Worm (Caenorhabditis elegans) whole organism, L2 larva: Measurements from ENCODE around the gene F28F5.6.

ENCODE experiments used
- C34F6.9 ChIP-seq: fragments of 150-350 bp; optimal IDR thresholded peaks from 2 replicates; lab custom pipeline; 2014; ENCODE audit warnings: missing biosample characterization, missing genetic modification characterization
- F13H6.1 ChIP-seq: sonication (generic microtip); optimal IDR thresholded peaks from 2 replicates; lab custom pipeline; 2016; ENCODE audit warnings: missing genetic modification characterization, missing compliant biosample characterization
- R02D3.7 ChIP-seq: fragments of 150-350 bp; optimal IDR thresholded peaks from 2 replicates; lab custom pipeline; 2014; ENCODE audit warnings: missing biosample characterization, missing genetic modification characterization
- alr-1 ChIP-seq: fragments of 150-350 bp; optimal IDR thresholded peaks from 2 replicates; lab custom pipeline; 2014; ENCODE audit warnings: missing biosample characterization, missing genetic modification characterization
- blmp-1 ChIP-seq: sonication (generic microtip); optimal IDR thresholded peaks from 2 replicates; lab custom pipeline; 2017; ENCODE audit warnings: missing genetic modification characterization, mild to moderate bottlenecking, missing compliant biosample characterization, antibody characterized with exemption, moderate library complexity; ENCODE audit not compliant: insufficient read depth
- ceh-16 ChIP-seq: fragments of 150-350 bp; optimal IDR thresholded peaks from 2 replicates; lab custom pipeline; 2014; ENCODE audit warnings: missing biosample characterization, missing genetic modification characterization
- ceh-82 ChIP-seq: fragments of 150-350 bp; optimal IDR thresholded peaks from 2 replicates; lab custom pipeline; 2014; ENCODE audit warnings: missing biosample characterization, missing genetic modification characterization
- crh-2 ChIP-seq: sonication (generic microtip); optimal IDR thresholded peaks from 2 replicates; lab custom pipeline; 2017; ENCODE audit warnings: missing biosample characterization, missing genetic modification characterization
- dmd-4 ChIP-seq: sonication (generic microtip); optimal IDR thresholded peaks from 2 replicates; lab custom pipeline; 2017; ENCODE audit warnings: missing biosample characterization, missing genetic modification characterization
- egl-27 ChIP-seq: sonication (generic microtip); optimal IDR thresholded peaks from 3 replicates; lab custom pipeline; 2017; ENCODE audit warnings: missing biosample characterization, missing genetic modification reagents, missing genetic modification characterization
- elt-3 ChIP-seq: sonication (generic microtip); optimal IDR thresholded peaks from 2 replicates; lab custom pipeline; 2017; ENCODE audit warnings: missing biosample characterization, missing genetic modification characterization
- fos-1 ChIP-seq: fragments of 150-350 bp; optimal IDR thresholded peaks from 2 replicates; lab custom pipeline; 2014; ENCODE audit warnings: missing biosample characterization, missing genetic modification characterization
- gmeb-1 ChIP-seq: fragments of 150-350 bp; optimal IDR thresholded peaks from 2 replicates; lab custom pipeline; 2014; ENCODE audit warnings: missing biosample characterization, missing genetic modification characterization
- lin-11 ChIP-seq: fragments of 150-350 bp; sonication (generic microtip); optimal IDR thresholded peaks from 2 replicates; lab custom pipeline; 2014; ENCODE audit warnings: missing biosample characterization, missing genetic modification characterization, inconsistent platforms, mixed read lengths
- lsy-2 ChIP-seq, 2 experiments: fragments of 150-350 bp in 1 of 2; sonication (generic microtip) in 1 of 2; optimal IDR thresholded peaks; 2 replicates each; lab custom pipeline; 2014 to 2017; ENCODE audit warnings: missing biosample characterization in 2 of 2, missing genetic modification characterization in 2 of 2
- mbf-1 ChIP-seq: sonication (generic microtip); optimal IDR thresholded peaks from 2 replicates; lab custom pipeline; 2017; ENCODE audit warnings: missing biosample characterization, missing genetic modification characterization
- mdl-1 ChIP-seq, 2 experiments: fragments of 150-350 bp in 1 of 2; sonication (generic microtip) in 1 of 2; optimal IDR thresholded peaks; 2 replicates each; lab custom pipeline; 2017; ENCODE audit warnings: missing biosample characterization in 2 of 2, missing genetic modification characterization in 2 of 2
- nhr-10 ChIP-seq: sonication (generic microtip); optimal IDR thresholded peaks from 2 replicates; lab custom pipeline; 2017; ENCODE audit warnings: missing biosample characterization, missing genetic modification characterization
- nhr-12 ChIP-seq: fragments of 150-350 bp; optimal IDR thresholded peaks from 2 replicates; lab custom pipeline; 2014; ENCODE audit warnings: missing biosample characterization, missing genetic modification characterization
- nhr-129 ChIP-seq: fragments of 150-350 bp; optimal IDR thresholded peaks from 2 replicates; lab custom pipeline; 2014; ENCODE audit warnings: missing biosample characterization, missing genetic modification characterization
- nhr-23 ChIP-seq: fragments of 150-350 bp; optimal IDR thresholded peaks from 2 replicates; lab custom pipeline; 2014; ENCODE audit warnings: missing biosample characterization, missing genetic modification reagents, missing genetic modification characterization
- nhr-25 ChIP-seq: fragments of 150-350 bp; sonication (generic microtip); optimal IDR thresholded peaks from 3 replicates; lab custom pipeline; 2014; ENCODE audit warnings: missing biosample characterization, missing genetic modification characterization
- nhr-6 ChIP-seq: fragments of 150-350 bp; optimal IDR thresholded peaks from 2 replicates; lab custom pipeline; 2014; ENCODE audit warnings: missing biosample characterization, missing genetic modification characterization
- nhr-77 ChIP-seq: fragments of 150-350 bp; optimal IDR thresholded peaks from 2 replicates; lab custom pipeline; 2014; ENCODE audit warnings: missing biosample characterization, missing genetic modification characterization
- peb-1 ChIP-seq: fragments of 150-350 bp; optimal IDR thresholded peaks from 2 replicates; lab custom pipeline; 2014; ENCODE audit warnings: missing biosample characterization, missing genetic modification characterization
- sma-9 ChIP-seq, 2 experiments: fragments of 150-350 bp in 1 of 2; sonication (generic microtip) in 1 of 2; optimal IDR thresholded peaks; 2 replicates each; lab custom pipeline; 2014 to 2016; ENCODE audit warnings: missing genetic modification characterization in 2 of 2, mild to moderate bottlenecking in 1 of 2, missing biosample characterization in 1 of 2, missing compliant biosample characterization in 1 of 2, missing genetic modification reagents in 1 of 2, moderate library complexity in 1 of 2
- unc-39 ChIP-seq: fragments of 150-350 bp; optimal IDR thresholded peaks from 2 replicates; lab custom pipeline; 2014; ENCODE audit warnings: missing biosample characterization, missing genetic modification characterization
- unc-55 ChIP-seq: fragments of 150-350 bp; sonication (generic microtip); optimal IDR thresholded peaks from 3 replicates; lab custom pipeline; 2014; ENCODE audit warnings: missing biosample characterization, missing genetic modification reagents, missing genetic modification characterization
- unc-62 ChIP-seq: fragments of 150-350 bp; optimal IDR thresholded peaks from 2 replicates; lab custom pipeline; 2014; ENCODE audit warnings: missing biosample characterization, missing genetic modification reagents, missing genetic modification characterization
- zag-1 ChIP-seq: fragments of 150-350 bp; optimal IDR thresholded peaks from 2 replicates; lab custom pipeline; 2014; ENCODE audit warnings: missing biosample characterization, missing genetic modification characterization
- ztf-1 ChIP-seq: fragments of 200-800 bp; sonication (Bioruptor generic); conservative IDR thresholded peaks from 2 replicates; pipeline ENCODE4 v1.3.6; 2022; ENCODE audit warnings: missing genetic modification characterization, missing compliant biosample characterization
- ztf-11 ChIP-seq: sonication (generic microtip); optimal IDR thresholded peaks from 2 replicates; lab custom pipeline; 2017; ENCODE audit warnings: missing biosample characterization, missing genetic modification characterization
- ztf-4 ChIP-seq: fragments of 150-350 bp; optimal IDR thresholded peaks from 2 replicates; lab custom pipeline; 2014; ENCODE audit warnings: missing biosample characterization, missing genetic modification characterization

The F28F5.6 gene

DNA sequence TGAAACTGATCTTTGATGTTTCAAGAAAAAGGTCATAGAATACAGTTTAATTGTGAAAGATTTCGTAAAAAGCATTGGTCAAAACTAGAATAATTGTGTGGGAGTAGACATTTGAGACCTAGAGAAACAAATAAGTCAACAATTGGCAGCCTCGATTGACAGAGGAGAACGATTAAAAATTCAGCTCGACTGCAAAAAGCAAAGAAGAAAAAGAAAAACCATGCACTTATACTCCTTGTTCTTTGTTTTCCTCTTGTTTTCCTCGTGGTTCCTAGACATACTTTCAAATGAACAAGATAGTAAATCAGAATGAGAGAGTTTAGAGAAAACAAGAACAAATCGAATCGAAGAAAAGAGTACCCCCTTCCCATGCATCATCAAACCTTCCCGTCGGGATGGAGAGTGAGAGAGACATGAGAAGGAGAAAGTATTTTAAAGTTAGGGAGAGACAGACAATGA is 38.2 kb upstream of the F28F5.6 start:
- TF ChIP-seq nhr-25 (tag; lab: Kevin White, UChicago) (peak; percentile 33), C34F6.9 (tag; lab: Kevin White, UChicago) (peak; percentile 54), blmp-1 (peak; percentile 64), nhr-23 (tag; lab: Kevin White, UChicago) (no peak), mdl-1 (tag; optimal IDR thresholded peaks at IDR 0.05; lab: Kevin White, UChicago) (peak; percentile 2 to 43), nhr-129 (peak; percentile 85), sma-9 (GFP tag; optimal IDR thresholded peaks at IDR 0.05; lab: Kevin White, UChicago) (peak; percentile 78), sma-9 (tag; optimal IDR thresholded peaks at IDR 0.05; lab: Kevin White, UChicago) (no peak), F13H6.1 (tag; lab: Kevin White, UChicago) (peak; percentile 73), crh-2 (tag; lab: Kevin White, UChicago) (peak; percentile 49), unc-55 (GFP tag; lab: Kevin White, UChicago) (no peak), fos-1 (peak; percentile 93), lsy-2 (tag; optimal IDR thresholded peaks at IDR 0.05; lab: Kevin White, UChicago) (peak in 1 of 2 experiments; percentile 55), unc-39 (no peak), nhr-77 (tag; lab: Kevin White, UChicago) (no peak), ztf-4 (no peak), gmeb-1 (peak; percentile 61)
- TF ChIP-seq, all 48 proteins: peak for 11

DNA sequence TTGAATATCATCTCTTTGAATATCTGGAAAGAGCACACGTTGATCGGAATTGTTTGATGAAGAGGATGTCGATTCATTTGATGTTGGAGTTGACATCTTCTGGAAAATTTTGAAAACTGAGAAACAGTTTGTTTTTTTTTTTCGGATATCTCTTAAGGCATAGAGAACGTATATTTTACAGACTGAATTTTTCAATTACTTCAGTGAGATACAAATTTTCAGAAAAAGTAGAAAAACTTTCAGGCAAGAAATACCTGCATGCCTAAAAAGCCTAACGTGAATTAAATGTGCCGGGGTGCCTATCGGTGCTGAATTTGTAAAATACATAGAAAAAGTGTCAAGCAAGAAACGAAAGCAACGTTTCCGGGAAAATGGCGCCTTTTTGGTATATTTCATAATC is 37.5 kb upstream of the F28F5.6 start, which contains the start of gene zak-1:
Gene zak-1, minus strand, starts transcription at position 101 of the 400 bp plus-strand sequence.
- no peak for TF ChIP-seq ceh-82
- TF ChIP-seq nhr-10 (tag; lab: Kevin White, UChicago) = no peak
- TF ChIP-seq unc-55 (GFP tag; lab: Kevin White, UChicago) = no peak
- TF ChIP-seq peb-1 (tag; lab: Kevin White, UChicago) = no peak
- TF ChIP-seq elt-3 (tag; lab: Kevin White, UChicago) = no peak
- no peak for TF ChIP-seq dmd-4 (tag; lab: Kevin White, UChicago)
- no peak for TF ChIP-seq nhr-6 (tag; lab: Kevin White, UChicago)
- no peak for TF ChIP-seq F13H6.1 (tag; lab: Kevin White, UChicago)

DNA sequence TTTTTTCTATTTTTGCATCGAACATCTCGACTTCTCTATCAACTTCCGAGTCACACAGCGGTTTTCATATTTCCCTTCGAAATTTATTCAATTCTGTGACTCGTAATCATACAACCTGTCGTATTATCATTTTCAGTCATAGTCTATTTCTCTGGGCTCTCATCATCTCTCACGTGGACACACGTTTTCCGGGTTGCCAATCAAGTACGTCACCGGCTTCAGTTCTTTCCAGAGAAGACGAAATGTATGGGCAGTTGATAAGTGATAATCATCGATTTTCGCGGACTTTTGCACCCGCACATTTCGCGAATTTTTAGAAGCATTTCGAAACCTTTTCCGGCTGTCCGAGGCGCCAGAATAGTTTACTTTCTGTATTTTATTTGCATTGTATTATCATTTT is 31.1 kb upstream of the F28F5.6 start, which contains the start of gene srv-1:
Gene srv-1, plus strand, starts transcription at position 131 of the 400 bp plus-strand sequence.
- TF ChIP-seq sma-9 (GFP tag; optimal IDR thresholded peaks at IDR 0.05; lab: Kevin White, UChicago) = peak; percentile 85
- TF ChIP-seq sma-9 (tag; optimal IDR thresholded peaks at IDR 0.05; lab: Kevin White, UChicago) = no peak
- no peak for TF ChIP-seq ceh-16 (tag; lab: Kevin White, UChicago)
- no peak for TF ChIP-seq nhr-6 (tag; lab: Kevin White, UChicago)
- peak; percentile 36 for TF ChIP-seq F13H6.1 (tag; lab: Kevin White, UChicago)
- peak; percentile 83 for TF ChIP-seq fos-1
- TF ChIP-seq crh-2 (tag; lab: Kevin White, UChicago) = peak; percentile 54

- TF ChIP-seq sma-9 (GFP tag; optimal IDR thresholded peaks at IDR 0.05; lab: Kevin White, UChicago) = peak; percentile 50
- TF ChIP-seq sma-9 (tag; optimal IDR thresholded peaks at IDR 0.05; lab: Kevin White, UChicago) = no peak
- TF ChIP-seq nhr-12 (tag; lab: Kevin White, UChicago) = no peak
- no peak for TF ChIP-seq gmeb-1
- TF ChIP-seq fos-1 = peak; percentile 21
- TF ChIP-seq mbf-1 (tag; lab: Kevin White, UChicago) = no peak
Measured at ce11 chrIII:6848654-6849204, 29.6 kb upstream of the F28F5.6 start, which contains the start of gene dhhc-5. Gene dhhc-5, minus strand, starts transcription at chrIII:6849059.

ce11 chrIII:6839091-6839490 is 19.9 kb upstream of the F28F5.6 start:
- TF ChIP-seq unc-62 (GFP tag; lab: Kevin White, UChicago) = no peak
- no peak for TF ChIP-seq lsy-2 (tag; optimal IDR thresholded peaks at IDR 0.05; lab: Kevin White, UChicago)
- no peak for TF ChIP-seq R02D3.7 (tag; lab: Kevin White, UChicago)
- TF ChIP-seq lin-11 (tag; lab: Kevin White, UChicago) = no peak
- TF ChIP-seq ztf-11 (tag; lab: Kevin White, UChicago) = no peak
- no peak for TF ChIP-seq nhr-23 (tag; lab: Kevin White, UChicago)
- TF ChIP-seq ztf-1 = no peak
- no peak for TF ChIP-seq gmeb-1
- TF ChIP-seq egl-27 (tag; lab: Kevin White, UChicago) = no peak
- TF ChIP-seq elt-3 (tag; lab: Kevin White, UChicago) = no peak
- no peak for TF ChIP-seq alr-1 (tag; lab: Kevin White, UChicago)
- TF ChIP-seq mdl-1 (tag; optimal IDR thresholded peaks at IDR 0.05; lab: Kevin White, UChicago) = no peak
- no peak for TF ChIP-seq zag-1 (tag; lab: Kevin White, UChicago)
- no peak for TF ChIP-seq ztf-4
- TF ChIP-seq dmd-4 (tag; lab: Kevin White, UChicago) = no peak
